Fruit fly (Drosophila melanogaster): ENCODE results near the gene Syp.
A peak's percentile ranks its signal among the peaks of the same experiment; 100 is the strongest.

Syp gene

dm6 chr3R:20778285-20778926 is 21.9 kb downstream of the Syp start:
- peak; percentile 98 for TF ChIP-seq CG12605 (GFP tag; IDR thresholded peaks at IDR 0.05)
- TF ChIP-seq CG8301 (tag; optimal IDR thresholded peaks at IDR 0.05): peak; percentile 89
- TF ChIP-seq CG4496 (GFP tag; IDR thresholded peaks at IDR 0.05): peak; percentile 99
- TF ChIP-seq EcR (GFP tag; optimal IDR thresholded peaks at IDR 0.05): peak; percentile 69
- peak; percentile 95 for TF ChIP-seq CG13204 (GFP tag; optimal IDR thresholded peaks at IDR 0.05)
- peak; percentile 82 for TF ChIP-seq CG17806 (tag; optimal IDR thresholded peaks at IDR 0.05)
- TF ChIP-seq CG15710 (tag; optimal IDR thresholded peaks at IDR 0.05): peak; percentile 89
- peak; percentile 99 for TF ChIP-seq gl (tag; optimal IDR thresholded peaks at IDR 0.05)
- TF ChIP-seq Snoo (tag; optimal IDR thresholded peaks at IDR 0.05): peak; percentile 89
- TF ChIP-seq Pif1B (GFP tag; optimal IDR thresholded peaks at IDR 0.05): peak; percentile 97
- TF ChIP-seq rn (GFP tag; IDR thresholded peaks at IDR 0.05): peak; percentile 65; the same call in 1 of the 2 replicates
- TF ChIP-seq CG14655 (GFP tag; optimal IDR thresholded peaks at IDR 0.05): peak; percentile 93
- 0 out of 2 replicates have a peak, but pooled peaks have one; percentile 18 for TF ChIP-seq CG10348 (GFP tag; IDR thresholded peaks at IDR 0.05)
- TF ChIP-seq CG34367 (tag; optimal IDR thresholded peaks at IDR 0.05): peak; percentile 89
- TF ChIP-seq CG9948 (tag; optimal IDR thresholded peaks at IDR 0.05): peak; percentile 73
- TF ChIP-seq Pif1A (GFP tag; optimal IDR thresholded peaks at IDR 0.05): peak; percentile 90
- peak; percentile 86 for TF ChIP-seq CG8159 (tag; optimal IDR thresholded peaks at IDR 0.05)
- peak; percentile 100 for TF ChIP-seq fd96Ca (GFP tag; IDR thresholded peaks at IDR 0.05)
- peak; percentile 14 for TF ChIP-seq D1 (tag; optimal IDR thresholded peaks at IDR 0.05)
- peak; percentile 100 for TF ChIP-seq Ets98B (GFP tag; IDR thresholded peaks at IDR 0.05)
- TF ChIP-seq CG32121 (GFP tag; IDR thresholded peaks at IDR 0.05): peak; percentile 100

DNA sequence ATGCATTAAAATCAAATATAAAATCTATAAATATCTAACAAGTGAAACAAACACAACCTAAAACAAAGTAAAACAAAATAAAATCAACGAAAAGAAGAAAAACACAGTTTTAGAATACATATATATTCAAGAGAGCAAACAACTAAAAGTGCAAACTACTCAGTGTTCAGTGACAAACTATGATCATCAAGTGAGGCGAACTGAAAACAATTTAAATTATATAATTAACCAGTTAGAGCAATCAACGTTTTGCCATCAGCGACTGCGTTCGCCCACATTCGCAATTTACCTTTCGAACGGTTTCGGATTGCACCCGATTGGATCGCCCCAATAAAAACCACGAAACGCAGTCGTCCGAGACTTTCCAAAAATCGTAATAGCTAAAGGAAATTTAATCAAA is 23.0 kb downstream of the Syp start:
- TF ChIP-seq Ets98B (GFP tag; IDR thresholded peaks at IDR 0.05) (no peak), CG10348 (GFP tag; IDR thresholded peaks at IDR 0.05) (no peak), CG13204 (GFP tag; optimal IDR thresholded peaks at IDR 0.05) (no peak), CG14655 (GFP tag; optimal IDR thresholded peaks at IDR 0.05) (no peak), CG12605 (GFP tag; IDR thresholded peaks at IDR 0.05) (no peak), CG8159 (tag; optimal IDR thresholded peaks at IDR 0.05) (no peak), CG17806 (tag; optimal IDR thresholded peaks at IDR 0.05) (no peak), D1 (tag; optimal IDR thresholded peaks at IDR 0.05) (no peak), Pif1B (GFP tag; optimal IDR thresholded peaks at IDR 0.05) (no peak), CG8301 (tag; optimal IDR thresholded peaks at IDR 0.05) (no peak)

DNA sequence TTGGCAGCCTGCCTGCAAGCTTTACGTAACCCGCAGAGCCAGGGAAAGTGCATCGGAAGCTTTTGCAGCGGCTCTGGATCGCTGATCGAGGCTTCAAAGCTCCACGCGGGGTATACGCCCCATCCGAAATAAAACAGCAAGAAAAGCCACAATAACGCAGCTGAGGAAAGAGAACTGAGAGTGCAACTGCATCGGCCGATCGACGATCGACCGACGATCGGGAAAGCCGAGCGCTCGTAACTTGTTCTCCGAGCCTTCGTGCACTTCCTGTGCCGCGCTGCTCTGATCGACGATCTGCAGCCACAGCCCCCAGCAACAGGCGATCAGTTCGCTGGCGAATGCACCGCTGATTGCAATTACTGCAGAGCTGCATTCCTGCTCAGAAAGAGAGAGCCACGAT is 23.4 kb downstream of the Syp start:
- TF ChIP-seq CG13204 (GFP tag; optimal IDR thresholded peaks at IDR 0.05): peak; percentile 95
- TF ChIP-seq Ets98B (GFP tag; IDR thresholded peaks at IDR 0.05): peak; percentile 91
- peak; percentile 62 for TF ChIP-seq Pif1B (GFP tag; optimal IDR thresholded peaks at IDR 0.05)
- TF ChIP-seq Snoo (tag; optimal IDR thresholded peaks at IDR 0.05): peak; percentile 48
- peak; percentile 35 for TF ChIP-seq CG8159 (tag; optimal IDR thresholded peaks at IDR 0.05)
- no peak for TF ChIP-seq CG10348 (GFP tag; IDR thresholded peaks at IDR 0.05)
- peak; percentile 30 for TF ChIP-seq CG8301 (tag; optimal IDR thresholded peaks at IDR 0.05)
- no peak for TF ChIP-seq D1 (tag; optimal IDR thresholded peaks at IDR 0.05)
- peak; percentile 36 for TF ChIP-seq CG14655 (GFP tag; optimal IDR thresholded peaks at IDR 0.05)
- TF ChIP-seq CG17806 (tag; optimal IDR thresholded peaks at IDR 0.05): peak; percentile 42
- TF ChIP-seq CG9948 (tag; optimal IDR thresholded peaks at IDR 0.05): no peak
- TF ChIP-seq CG32121 (GFP tag; IDR thresholded peaks at IDR 0.05): peak; percentile 89
- peak; percentile 84 for TF ChIP-seq CG12605 (GFP tag; IDR thresholded peaks at IDR 0.05)
- peak; percentile 29 for TF ChIP-seq CG34367 (tag; optimal IDR thresholded peaks at IDR 0.05)
- TF ChIP-seq Pif1A (GFP tag; optimal IDR thresholded peaks at IDR 0.05): peak; percentile 69
- TF ChIP-seq fd96Ca (GFP tag; IDR thresholded peaks at IDR 0.05): peak; percentile 82
- peak; percentile 84 for TF ChIP-seq EcR (GFP tag; optimal IDR thresholded peaks at IDR 0.05)
- peak; percentile 77 for TF ChIP-seq gl (tag; optimal IDR thresholded peaks at IDR 0.05)
- peak; percentile 91 for TF ChIP-seq CG4496 (GFP tag; IDR thresholded peaks at IDR 0.05)
- TF ChIP-seq CG15710 (tag; optimal IDR thresholded peaks at IDR 0.05): peak; percentile 43
- 0 out of 2 replicates have a peak, but pooled peaks have one; percentile 8 for TF ChIP-seq rn (GFP tag; IDR thresholded peaks at IDR 0.05)

DNA sequence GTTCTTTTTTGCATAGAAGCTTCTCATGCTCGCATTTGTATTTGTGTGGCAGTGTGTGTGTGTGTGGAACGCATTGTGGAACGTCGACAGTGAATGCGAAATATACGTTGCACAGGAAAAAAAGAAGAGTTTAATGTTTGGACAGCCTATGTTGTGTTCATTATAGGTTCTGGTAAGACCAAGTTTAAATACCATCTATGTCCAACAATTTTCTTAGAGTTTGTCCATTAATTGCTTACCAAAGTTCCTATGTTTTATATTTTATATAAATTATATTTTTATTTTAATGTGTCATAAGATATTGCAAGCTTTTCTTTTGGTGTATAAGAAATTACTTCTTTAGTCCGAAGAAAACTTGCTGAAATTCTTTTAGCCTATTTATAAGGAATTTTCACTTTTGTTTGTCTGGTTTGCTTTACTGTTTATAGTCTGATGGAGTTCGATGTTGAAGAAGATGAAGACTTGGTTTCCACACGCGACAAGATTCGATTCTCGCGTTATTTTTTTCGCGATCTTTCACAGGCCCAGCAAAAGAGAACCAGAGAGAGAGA is 25.6 kb downstream of the Syp start:
- TF ChIP-seq EcR (GFP tag; optimal IDR thresholded peaks at IDR 0.05) (no peak), CG9948 (tag; optimal IDR thresholded peaks at IDR 0.05) (peak; percentile 97), Ets98B (GFP tag; IDR thresholded peaks at IDR 0.05) (peak; percentile 30; the same call in 1 of the 2 replicates), CG34367 (tag; optimal IDR thresholded peaks at IDR 0.05) (peak; percentile 88), CG10348 (GFP tag; IDR thresholded peaks at IDR 0.05) (no peak), gl (tag; optimal IDR thresholded peaks at IDR 0.05) (peak; percentile 54), CG13204 (GFP tag; optimal IDR thresholded peaks at IDR 0.05) (peak; percentile 67), CG8301 (tag; optimal IDR thresholded peaks at IDR 0.05) (peak; percentile 90), CG4496 (GFP tag; IDR thresholded peaks at IDR 0.05) (peak; percentile 81; the same call in 2 of the 3 replicates), CG14655 (GFP tag; optimal IDR thresholded peaks at IDR 0.05) (peak; percentile 96), CG15710 (tag; optimal IDR thresholded peaks at IDR 0.05) (peak; percentile 94), CG12605 (GFP tag; IDR thresholded peaks at IDR 0.05) (peak; percentile 61), D1 (tag; optimal IDR thresholded peaks at IDR 0.05) (peak; percentile 93), CG32121 (GFP tag; IDR thresholded peaks at IDR 0.05) (peak; percentile 65), rn (GFP tag; IDR thresholded peaks at IDR 0.05) (peak; percentile 8; the same call in 1 of the 2 replicates), CG17806 (tag; optimal IDR thresholded peaks at IDR 0.05) (peak; percentile 96), Snoo (tag; optimal IDR thresholded peaks at IDR 0.05) (peak; percentile 79), Pif1A (GFP tag; optimal IDR thresholded peaks at IDR 0.05) (peak; percentile 79), CG8159 (tag; optimal IDR thresholded peaks at IDR 0.05) (peak; percentile 96), fd96Ca (GFP tag; IDR thresholded peaks at IDR 0.05) (0 out of 3 replicates have a peak, but pooled peaks have one; percentile 27), Pif1B (GFP tag; optimal IDR thresholded peaks at IDR 0.05) (peak; percentile 81)

DNA sequence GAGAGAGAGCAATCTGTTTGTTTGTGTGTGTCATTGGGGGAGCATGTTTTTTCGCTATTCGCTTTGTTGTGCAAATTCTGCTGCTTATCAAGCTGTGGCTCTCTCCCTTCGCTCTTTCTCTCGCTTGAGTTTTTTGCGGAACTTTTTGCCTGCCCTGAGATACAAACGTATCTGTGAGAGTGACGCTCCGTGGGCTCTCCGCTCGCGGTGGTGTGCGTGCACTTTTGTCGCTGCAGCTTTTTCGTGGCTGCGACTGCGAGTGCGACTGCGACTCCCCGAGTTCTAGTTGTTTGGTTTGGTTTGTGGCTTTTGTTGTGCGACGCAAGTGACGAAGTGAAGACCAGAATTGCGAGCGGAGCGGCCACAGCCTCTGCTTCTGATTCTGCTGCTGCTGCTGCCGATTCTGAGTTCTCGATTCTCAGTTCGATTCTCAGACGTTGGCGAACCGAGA is 26.2 kb downstream of the Syp start:
- TF ChIP-seq CG34367 (tag; optimal IDR thresholded peaks at IDR 0.05) (no peak), CG32121 (GFP tag; IDR thresholded peaks at IDR 0.05) (peak; percentile 93), gl (tag; optimal IDR thresholded peaks at IDR 0.05) (no peak), D1 (tag; optimal IDR thresholded peaks at IDR 0.05) (no peak), CG15710 (tag; optimal IDR thresholded peaks at IDR 0.05) (no peak), CG8159 (tag; optimal IDR thresholded peaks at IDR 0.05) (no peak), rn (GFP tag; IDR thresholded peaks at IDR 0.05) (no peak), Pif1B (GFP tag; optimal IDR thresholded peaks at IDR 0.05) (peak; percentile 60), CG12605 (GFP tag; IDR thresholded peaks at IDR 0.05) (peak; percentile 85), Ets98B (GFP tag; IDR thresholded peaks at IDR 0.05) (peak; percentile 96), CG4496 (GFP tag; IDR thresholded peaks at IDR 0.05) (peak; percentile 86), CG8301 (tag; optimal IDR thresholded peaks at IDR 0.05) (no peak), Pif1A (GFP tag; optimal IDR thresholded peaks at IDR 0.05) (no peak), Snoo (tag; optimal IDR thresholded peaks at IDR 0.05) (peak; percentile 31), fd96Ca (GFP tag; IDR thresholded peaks at IDR 0.05) (peak; percentile 95), CG17806 (tag; optimal IDR thresholded peaks at IDR 0.05) (no peak), EcR (GFP tag; optimal IDR thresholded peaks at IDR 0.05) (peak; percentile 18), CG9948 (tag; optimal IDR thresholded peaks at IDR 0.05) (no peak), CG14655 (GFP tag; optimal IDR thresholded peaks at IDR 0.05) (no peak), CG10348 (GFP tag; IDR thresholded peaks at IDR 0.05) (no peak), CG13204 (GFP tag; optimal IDR thresholded peaks at IDR 0.05) (peak; percentile 82)
